Worm (Caenorhabditis elegans): ENCODE data around the gene nlp-49.

DNA sequence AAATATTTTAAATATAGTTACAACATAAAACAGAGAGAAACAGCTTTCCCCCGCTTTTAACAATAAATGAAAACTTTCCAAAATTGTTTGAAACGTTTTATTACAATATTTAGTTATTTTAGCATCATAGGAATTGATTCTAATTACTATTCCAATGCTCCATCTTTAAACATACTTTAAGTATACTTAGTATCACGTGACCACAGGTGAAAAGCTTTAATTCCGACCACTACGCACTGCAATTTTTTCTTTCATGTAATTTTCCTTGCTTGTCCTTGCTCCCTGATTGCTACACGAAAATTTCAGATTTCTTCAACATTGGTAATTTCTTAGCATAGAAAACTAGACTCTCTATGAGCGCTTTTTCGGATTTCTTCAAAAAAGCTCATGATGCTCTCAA is 7.4 kb upstream of the nlp-49 start, which contains the start of gene tbc-16:
- no peak for TF ChIP-seq hmbx-1 (tag; optimal IDR thresholded peaks at IDR 0.05)
- no peak for TF ChIP-seq ama-1 (optimal IDR thresholded peaks at IDR 0.05)
- no peak for TF ChIP-seq flt-1 (GFP tag; IDR thresholded peaks at IDR 0.05)
- no peak for TF ChIP-seq tbx-37 (GFP tag; conservative IDR thresholded peaks at IDR 0.05)
- TF ChIP-seq hmg-4 (GFP tag; optimal IDR thresholded peaks at IDR 0.05): no peak

Measured in whole organism, early embryonic.